ENCODE assay signal across 5 fruit fly cellular contexts in the genomic region with DNA sequence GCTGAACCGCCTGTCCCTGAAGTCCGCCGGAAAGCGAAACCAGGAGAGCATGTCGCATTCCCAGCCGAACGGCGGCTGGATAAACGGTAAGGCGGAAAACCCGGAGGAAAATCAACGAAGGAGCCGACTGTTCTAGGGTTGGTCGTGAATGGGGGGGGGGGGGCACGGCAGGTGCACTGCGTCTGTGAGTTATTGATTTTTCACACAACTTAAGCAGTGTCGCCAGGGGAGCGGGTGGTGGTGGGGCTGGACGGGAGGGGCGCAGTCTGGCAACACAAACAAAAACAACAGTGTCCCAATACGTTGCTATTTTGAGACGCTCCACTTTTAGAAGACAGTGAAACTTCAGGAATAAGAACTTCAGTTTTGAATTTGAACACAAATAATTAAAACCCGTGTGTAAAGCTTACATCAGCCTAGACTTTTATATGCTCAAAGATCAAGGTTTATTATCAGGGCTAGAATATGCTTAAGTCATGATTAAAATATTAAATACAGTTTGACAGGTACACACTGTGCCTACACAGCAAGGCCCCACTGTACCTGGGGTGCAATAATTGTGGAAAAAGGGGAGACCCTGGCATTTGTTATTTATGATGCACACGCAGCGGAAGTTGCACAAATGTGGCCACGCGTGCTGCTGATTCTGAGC.
A peak's percentile ranks its signal among the peaks of the same experiment; 100 is the strongest.
TF ChIP-seq lines count a peak whose summit lies in the region.

No protein-coding gene starts in this region.

- no peak for TF ChIP-seq CTCF in whole organism, embryonic (GFP tag; optimal IDR thresholded peaks at IDR 0.05; lab: Kevin White, UChicago)

TF ChIP-seq in whole organism, adult, 20 proteins besides CTCF, POLR2A, EP300 and RAD21 (continues in another document):
- TF ChIP-seq toe (GFP tag; optimal IDR thresholded peaks at IDR 0.05; lab: Kevin White, UChicago): peak; percentile 54
- TF ChIP-seq CG1620 (GFP tag; optimal IDR thresholded peaks at IDR 0.05; lab: Kevin White, UChicago): no peak
- TF ChIP-seq cnc (optimal IDR thresholded peaks at IDR 0.05; lab: Kevin White, UChicago): no peak
- peak; percentile 3 for TF ChIP-seq pad (GFP tag; optimal IDR thresholded peaks at IDR 0.05; lab: Kevin White, UChicago)
- peak; percentile 60 for TF ChIP-seq CG7101 (tag; optimal IDR thresholded peaks at IDR 0.05; lab: Kevin White, UChicago)
- TF ChIP-seq CG14711 (tag; optimal IDR thresholded peaks at IDR 0.05; lab: Kevin White, UChicago): peak; percentile 63
- TF ChIP-seq Hr96 (GFP tag; optimal IDR thresholded peaks at IDR 0.05; lab: Kevin White, UChicago): peak; percentile 32
- no peak for TF ChIP-seq Crg-1 (GFP tag; optimal IDR thresholded peaks at IDR 0.05; lab: Kevin White, UChicago)
- no peak for TF ChIP-seq CG11617 (GFP tag; optimal IDR thresholded peaks at IDR 0.05; lab: Kevin White, UChicago)
- peak; percentile 36 for TF ChIP-seq CG5204 (GFP tag; optimal IDR thresholded peaks at IDR 0.05; lab: Kevin White, UChicago)
- TF ChIP-seq tj (GFP tag; optimal IDR thresholded peaks at IDR 0.05; lab: Kevin White, UChicago): no peak
- TF ChIP-seq CG7045 (GFP tag; optimal IDR thresholded peaks at IDR 0.05; lab: Kevin White, UChicago): peak; percentile 19
- TF ChIP-seq CG33017 (tag; optimal IDR thresholded peaks at IDR 0.05; lab: Kevin White, UChicago): peak; percentile 55
- TF ChIP-seq kay (GFP tag; lab: Kevin White, UChicago; ENCODE audit: borderline replicate concordance): peak; percentile 12
- TF ChIP-seq CG12768 (GFP tag; optimal IDR thresholded peaks at IDR 0.05; lab: Kevin White, UChicago): peak; percentile 60
- peak; percentile 55 for TF ChIP-seq Clk (GFP tag; optimal IDR thresholded peaks at IDR 0.05; lab: Kevin White, UChicago)
- TF ChIP-seq cic (GFP tag; optimal IDR thresholded peaks at IDR 0.05; lab: Kevin White, UChicago): no peak

TF ChIP-seq in whole organism, embryonic, 481 proteins besides CTCF, POLR2A, EP300 and RAD21 (continues in another document):
- peak; percentile 58 for TF ChIP-seq Rx (GFP tag; IDR thresholded peaks at IDR 0.05; lab: Robert Waterston, UW)
- peak; percentile 45 for TF ChIP-seq CG1602 (GFP tag; optimal IDR thresholded peaks at IDR 0.05; lab: Kevin White, UChicago)
- no peak for TF ChIP-seq CG11398 (GFP tag; optimal IDR thresholded peaks at IDR 0.05; lab: Kevin White, UChicago)
- TF ChIP-seq BtbVII (GFP tag; optimal IDR thresholded peaks at IDR 0.05; lab: Kevin White, UChicago): peak; percentile 42
- no peak for TF ChIP-seq HmgD (GFP tag; optimal IDR thresholded peaks at IDR 0.05; lab: Kevin White, UChicago)
- peak; percentile 11 for TF ChIP-seq sug (tag; optimal IDR thresholded peaks at IDR 0.05; lab: Kevin White, UChicago)
- TF ChIP-seq unpg (GFP tag; optimal IDR thresholded peaks at IDR 0.05; lab: Kevin White, UChicago): peak; percentile 82
- TF ChIP-seq Vsx1 (GFP tag; optimal IDR thresholded peaks at IDR 0.05; lab: Kevin White, UChicago): peak; percentile 42
- no peak for TF ChIP-seq Elba2 (GFP tag; optimal IDR thresholded peaks at IDR 0.05; lab: Kevin White, UChicago)
- peak; percentile 62 for TF ChIP-seq Hr3 (GFP tag; optimal IDR thresholded peaks at IDR 0.05; lab: Kevin White, UChicago)
- peak; percentile 57; the same call in 1 of the 3 replicates for TF ChIP-seq CG7357 (GFP tag; IDR thresholded peaks at IDR 0.05; lab: Robert Waterston, UW)
- peak; percentile 34 for TF ChIP-seq CG10267 (tag; optimal IDR thresholded peaks at IDR 0.05; lab: Kevin White, UChicago)
- TF ChIP-seq Adf1 (GFP tag; IDR thresholded peaks at IDR 0.05; lab: Robert Waterston, UW): no peak
- no peak for TF ChIP-seq CG7271 (tag; optimal IDR thresholded peaks at IDR 0.05; lab: Kevin White, UChicago)
- peak; percentile 51 for TF ChIP-seq CG17802 (tag; optimal IDR thresholded peaks at IDR 0.05; lab: Kevin White, UChicago)
- TF ChIP-seq NC2α (GFP tag; optimal IDR thresholded peaks at IDR 0.05; lab: Kevin White, UChicago): peak; percentile 21
- TF ChIP-seq corto (GFP tag; optimal IDR thresholded peaks at IDR 0.05; lab: Kevin White, UChicago): no peak

TF ChIP-seq in whole organism, prepupa, 60 proteins besides CTCF, POLR2A, EP300 and RAD21 (continues in another document):
- TF ChIP-seq net (GFP tag; optimal IDR thresholded peaks at IDR 0.05; lab: Kevin White, UChicago) (peak; percentile 64), Eip78C (GFP tag; lab: Kevin White, UChicago) (peak; percentile 91), CG3919 (GFP tag; optimal IDR thresholded peaks at IDR 0.05; lab: Kevin White, UChicago) (peak; percentile 89), Sox102F (GFP tag; optimal IDR thresholded peaks at IDR 0.05; lab: Kevin White, UChicago) (peak; percentile 68), CG6276 (GFP tag; optimal IDR thresholded peaks at IDR 0.05; lab: Kevin White, UChicago) (peak; percentile 79), Smox (GFP tag; optimal IDR thresholded peaks at IDR 0.05; lab: Kevin White, UChicago) (peak; percentile 64), CG9139 (GFP tag; optimal IDR thresholded peaks at IDR 0.05; lab: Kevin White, UChicago) (peak; percentile 34), dac (GFP tag; optimal IDR thresholded peaks at IDR 0.05; lab: Kevin White, UChicago) (peak; percentile 54), Sox15 (GFP tag; optimal IDR thresholded peaks at IDR 0.05; lab: Kevin White, UChicago) (peak; percentile 58), CG16779 (tag; optimal IDR thresholded peaks at IDR 0.05; lab: Kevin White, UChicago) (peak; percentile 64), esn (GFP tag; optimal IDR thresholded peaks at IDR 0.05; lab: Kevin White, UChicago) (peak; percentile 79), fd59A (GFP tag; optimal IDR thresholded peaks at IDR 0.05; lab: Kevin White, UChicago) (peak; percentile 58), CG31627 (GFP tag; optimal IDR thresholded peaks at IDR 0.05; lab: Kevin White, UChicago) (peak; percentile 74), Hr39 (GFP tag; optimal IDR thresholded peaks at IDR 0.05; lab: Kevin White, UChicago) (peak; percentile 77), dsx (GFP tag; optimal IDR thresholded peaks at IDR 0.05; lab: Kevin White, UChicago; ENCODE audit: poor library complexity, severe bottlenecking) (peak; percentile 58), CG8319 (GFP tag; optimal IDR thresholded peaks at IDR 0.05; lab: Kevin White, UChicago) (peak; percentile 51), Gug (GFP tag; IDR thresholded peaks at IDR 0.05; lab: Robert Waterston, UW) (peak; percentile 79)

TF ChIP-seq in whole organism, pupa, 21 proteins besides CTCF, POLR2A, EP300 and RAD21 (continues in another document):
- TF ChIP-seq rn (GFP tag; IDR thresholded peaks at IDR 0.05; lab: Robert Waterston, UW) (peak; percentile 71), gl (tag; optimal IDR thresholded peaks at IDR 0.05; lab: Kevin White, UChicago) (peak; percentile 67), CG14655 (GFP tag; optimal IDR thresholded peaks at IDR 0.05; lab: Kevin White, UChicago) (peak; percentile 85), CG8159 (tag; optimal IDR thresholded peaks at IDR 0.05; lab: Kevin White, UChicago) (peak; percentile 81), CG12605 (GFP tag; IDR thresholded peaks at IDR 0.05; lab: Robert Waterston, UW) (peak; percentile 61; the same call in 1 of the 2 replicates), CG34367 (tag; optimal IDR thresholded peaks at IDR 0.05; lab: Kevin White, UChicago) (peak; percentile 60), CG10348 (GFP tag; IDR thresholded peaks at IDR 0.05; lab: Robert Waterston, UW) (peak; percentile 63), CG9948 (tag; optimal IDR thresholded peaks at IDR 0.05; lab: Kevin White, UChicago) (peak; percentile 72), Ets98B (GFP tag; IDR thresholded peaks at IDR 0.05; lab: Robert Waterston, UW) (peak; percentile 92), D1 (tag; optimal IDR thresholded peaks at IDR 0.05; lab: Kevin White, UChicago) (no peak), CG15710 (tag; optimal IDR thresholded peaks at IDR 0.05; lab: Kevin White, UChicago) (peak; percentile 67), CG17806 (tag; optimal IDR thresholded peaks at IDR 0.05; lab: Kevin White, UChicago) (peak; percentile 81), fd96Ca (GFP tag; IDR thresholded peaks at IDR 0.05; lab: Robert Waterston, UW) (peak; percentile 83), CG8301 (tag; optimal IDR thresholded peaks at IDR 0.05; lab: Kevin White, UChicago) (peak; percentile 84), Pif1B (GFP tag; optimal IDR thresholded peaks at IDR 0.05; lab: Kevin White, UChicago) (peak; percentile 47), Snoo (tag; optimal IDR thresholded peaks at IDR 0.05; lab: Kevin White, UChicago) (peak; percentile 45), CG13204 (GFP tag; optimal IDR thresholded peaks at IDR 0.05; lab: Kevin White, UChicago) (peak; percentile 29), Pif1A (GFP tag; optimal IDR thresholded peaks at IDR 0.05; lab: Kevin White, UChicago) (peak; percentile 83), CG32121 (GFP tag; IDR thresholded peaks at IDR 0.05; lab: Robert Waterston, UW) (peak; percentile 82)

TF ChIP-seq in whole organism, wandering third instar larva, 38 proteins besides CTCF, POLR2A, EP300 and RAD21 (continues in another document):
- TF ChIP-seq ey (GFP tag; optimal IDR thresholded peaks at IDR 0.05; lab: Kevin White, UChicago): peak; percentile 69
- TF ChIP-seq psq (GFP tag; optimal IDR thresholded peaks at IDR 0.05; lab: Kevin White, UChicago): peak; percentile 60
- no peak for TF ChIP-seq tai (GFP tag; optimal IDR thresholded peaks at IDR 0.05; lab: Kevin White, UChicago)
- TF ChIP-seq usp (GFP tag; optimal IDR thresholded peaks at IDR 0.05; lab: Kevin White, UChicago): no peak
- TF ChIP-seq Hr83 (GFP tag; optimal IDR thresholded peaks at IDR 0.05; lab: Kevin White, UChicago; ENCODE audit: poor library complexity, severe bottlenecking): no peak
- TF ChIP-seq rgr (GFP tag; optimal IDR thresholded peaks at IDR 0.05; lab: Kevin White, UChicago): peak; percentile 64
- peak; percentile 71 for TF ChIP-seq br (GFP tag; optimal IDR thresholded peaks at IDR 0.05; lab: Kevin White, UChicago)
- peak; percentile 48 for TF ChIP-seq Sp1 (GFP tag; optimal IDR thresholded peaks at IDR 0.05; lab: Kevin White, UChicago)
- peak; percentile 5 for TF ChIP-seq Dfd (GFP tag; optimal IDR thresholded peaks at IDR 0.05; lab: Kevin White, UChicago)
- TF ChIP-seq sage (GFP tag; optimal IDR thresholded peaks at IDR 0.05; lab: Kevin White, UChicago): no peak
- no peak for TF ChIP-seq lola (GFP tag; optimal IDR thresholded peaks at IDR 0.05; lab: Kevin White, UChicago)
- peak; percentile 4 for TF ChIP-seq CG32264 (GFP tag; optimal IDR thresholded peaks at IDR 0.05; lab: Kevin White, UChicago)
- TF ChIP-seq sv (GFP tag; optimal IDR thresholded peaks at IDR 0.05; lab: Kevin White, UChicago): peak; percentile 11
- no peak for TF ChIP-seq Mio (GFP tag; optimal IDR thresholded peaks at IDR 0.05; lab: Kevin White, UChicago)
- no peak for TF ChIP-seq Rel (GFP tag; optimal IDR thresholded peaks at IDR 0.05; lab: Kevin White, UChicago)
- TF ChIP-seq Rel (tag; optimal IDR thresholded peaks at IDR 0.05; lab: Kevin White, UChicago): peak; percentile 83
- no peak for TF ChIP-seq dsf (GFP tag; optimal IDR thresholded peaks at IDR 0.05; lab: Kevin White, UChicago; ENCODE audit: borderline replicate concordance)
- peak; percentile 78 for TF ChIP-seq HLH106 (tag; optimal IDR thresholded peaks at IDR 0.05; lab: Kevin White, UChicago)
- TF ChIP-seq dmrt93B (GFP tag; optimal IDR thresholded peaks at IDR 0.05; lab: Kevin White, UChicago): peak; percentile 65
- TF ChIP-seq dl (GFP tag; optimal IDR thresholded peaks at IDR 0.05; lab: Kevin White, UChicago; ENCODE audit: insufficient read depth in 1 of 2, partially characterized antibody in 2 of 2): no peak
